Worm (Caenorhabditis elegans) whole organism, midembryonic: ENCODE results near the gene C10A4.10.
"Not testable (repeated sequence)": the region's sequence is repeated elsewhere in the genome, so short reads cannot be mapped to it uniquely, and the experiment has no call there.

Experiments
- T22C8.4 ChIP-seq: fragments of 200-800 bp; sonication (Bioruptor generic); IDR thresholded peaks from 2 replicates; pipeline ENCODE4 v1.3.6; 2022; ENCODE audit warnings: missing genetic modification characterization, missing compliant biosample characterization
- cog-1 ChIP-seq: sonication (generic microtip); optimal IDR thresholded peaks from 2 replicates; lab custom pipeline; 2016; ENCODE audit warnings: missing genetic modification characterization, missing compliant biosample characterization
- flt-1 ChIP-seq: fragments of 200-800 bp; sonication (Bioruptor generic); IDR thresholded peaks from 2 replicates; pipeline ENCODE4 v1.3.6; 2022; ENCODE audit warnings: missing genetic modification characterization, missing compliant biosample characterization
- klf-2 ChIP-seq: fragments of 200-800 bp; sonication (Bioruptor generic); conservative IDR thresholded peaks from 2 replicates; pipeline ENCODE4 v1.3.6; 2022; ENCODE audit warnings: missing genetic modification reagents, missing genetic modification characterization, missing compliant biosample characterization
- med-1 ChIP-seq: sonication (generic microtip); optimal IDR thresholded peaks from 2 replicates; lab custom pipeline; 2017; ENCODE audit warnings: missing genetic modification characterization, mild to moderate bottlenecking, missing compliant biosample characterization, antibody characterized with exemption, missing genetic modification reagents; ENCODE audit not compliant: insufficient read depth
- ref-1 ChIP-seq: fragments of 200-800 bp; sonication (Bioruptor generic); conservative IDR thresholded peaks from 2 replicates; pipeline ENCODE4 v1.3.6; 2022; ENCODE audit warnings: missing genetic modification reagents, missing genetic modification characterization, missing compliant biosample characterization
- tab-1 ChIP-seq: fragments of 200-800 bp; sonication (Bioruptor generic); IDR thresholded peaks from 2 replicates; pipeline ENCODE4 v1.3.6; 2022; ENCODE audit warnings: missing genetic modification characterization, missing compliant biosample characterization
- ztf-23 ChIP-seq: fragments of 200-800 bp; sonication (Bioruptor generic); IDR thresholded peaks from 2 replicates; pipeline ENCODE4 v1.3.6; 2022; ENCODE audit warnings: missing genetic modification reagents, missing genetic modification characterization, missing compliant biosample characterization
- ztf-29 ChIP-seq: fragments of 200-800 bp; sonication (Bioruptor generic); IDR thresholded peaks from 2 replicates; pipeline ENCODE4 v1.3.6; 2022; ENCODE audit warnings: missing genetic modification reagents, missing genetic modification characterization, missing compliant biosample characterization

C10A4.10 gene

ce11 chrX:7398584-7398983 is at the start of gene C10A4.10:
TSS of gene C10A4.10 (plus strand) at chrX:7398884.
- TF ChIP-seq ztf-23 (GFP tag; lab: Robert Waterston, UW) = no peak
- TF ChIP-seq cog-1 (tag; lab: Kevin White, UChicago) = no peak
- TF ChIP-seq ztf-29 (GFP tag; lab: Robert Waterston, UW) = no peak
- TF ChIP-seq ref-1 = no peak
- TF ChIP-seq klf-2 (GFP tag; lab: Robert Waterston, UW) = no peak
- TF ChIP-seq tab-1 (GFP tag; lab: Robert Waterston, UW) = no peak
- no peak for TF ChIP-seq T22C8.4
- no peak for TF ChIP-seq flt-1
- no peak for TF ChIP-seq med-1 (GFP tag; lab: Kevin White, UChicago)

- TF ChIP-seq cog-1 (tag; lab: Kevin White, UChicago); ref-1; flt-1: not testable (repeated sequence)
These were observed 33.4 kb upstream of the C10A4.10 start, which contains the start of gene C56G3.2 for ce11 chrX:7365267-7365666. TSS of gene C56G3.2 (plus strand) at chrX:7365567.

ce11 chrX:7369770-7370169 is 28.9 kb upstream of the C10A4.10 start:
- TF ChIP-seq ref-1 (no peak), tab-1 (GFP tag; lab: Robert Waterston, UW) (no peak), klf-2 (GFP tag; lab: Robert Waterston, UW) (no peak), flt-1 (no peak), med-1 (GFP tag; lab: Kevin White, UChicago) (no peak), ztf-23 (GFP tag; lab: Robert Waterston, UW) (no peak), T22C8.4 (no peak), ztf-29 (GFP tag; lab: Robert Waterston, UW) (no peak), cog-1 (tag; lab: Kevin White, UChicago) (no peak)

ce11 chrX:7371945-7372344 is 26.7 kb upstream of the C10A4.10 start:
- no peak for TF ChIP-seq cog-1 (tag; lab: Kevin White, UChicago)
- no peak for TF ChIP-seq ztf-29 (GFP tag; lab: Robert Waterston, UW)
- TF ChIP-seq med-1 (GFP tag; lab: Kevin White, UChicago) = no peak
- TF ChIP-seq ref-1 = no peak
- no peak for TF ChIP-seq klf-2 (GFP tag; lab: Robert Waterston, UW)
- no peak for TF ChIP-seq tab-1 (GFP tag; lab: Robert Waterston, UW)
- TF ChIP-seq T22C8.4 = no peak
- TF ChIP-seq flt-1 = no peak
- TF ChIP-seq ztf-23 (GFP tag; lab: Robert Waterston, UW) = no peak

- TF ChIP-seq ref-1 (no peak), flt-1 (no peak)
These were observed 21.7 kb upstream of the C10A4.10 start, which contains the start of gene npr-8 for ce11 chrX:7376941-7377340. TSS of gene npr-8 (plus strand) at chrX:7377302.

DNA sequence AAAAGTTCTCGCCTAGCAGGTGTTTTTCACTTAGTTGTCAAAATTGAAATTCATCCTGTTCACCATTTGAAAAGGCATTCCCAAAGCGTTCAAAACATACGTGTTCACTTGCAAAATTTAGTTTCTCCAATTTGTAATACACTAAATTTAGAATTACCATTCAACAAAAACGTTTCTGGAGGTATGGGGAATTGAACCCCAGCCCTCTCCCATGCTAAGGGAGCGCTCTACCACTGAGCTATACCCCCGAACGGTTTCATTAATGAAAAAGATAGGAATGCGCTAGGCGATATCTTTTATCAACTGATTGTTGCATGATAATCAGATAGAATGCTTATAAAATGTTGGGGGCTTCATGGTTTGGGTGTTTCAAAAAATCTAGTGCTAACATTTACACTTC is 20.1 kb upstream of the C10A4.10 start:
- TF ChIP-seq ref-1 (no peak), ztf-23 (GFP tag; lab: Robert Waterston, UW) (no peak), cog-1 (tag; lab: Kevin White, UChicago) (no peak), med-1 (GFP tag; lab: Kevin White, UChicago) (no peak), tab-1 (GFP tag; lab: Robert Waterston, UW) (no peak), flt-1 (no peak), klf-2 (GFP tag; lab: Robert Waterston, UW) (no peak), T22C8.4 (no peak)

DNA sequence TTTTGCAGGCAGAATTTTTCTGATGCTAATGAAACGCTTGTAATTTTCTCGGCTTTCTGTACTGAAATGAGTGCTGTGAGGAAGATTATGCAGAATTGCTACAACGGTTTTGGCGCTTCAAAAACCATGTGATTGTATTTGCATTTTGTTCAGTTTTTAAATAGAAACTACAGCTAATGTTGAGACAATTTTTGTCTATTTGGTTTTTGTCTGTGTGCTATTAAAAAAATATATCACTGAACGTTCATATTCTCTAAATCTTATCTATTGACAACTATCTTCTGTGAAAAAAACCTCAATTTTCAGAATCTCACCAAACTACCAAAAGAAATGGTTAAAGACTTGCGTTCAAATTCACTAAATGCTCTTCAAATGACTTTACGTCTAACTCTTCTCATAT is 8.4 kb upstream of the C10A4.10 start, which contains the start of gene C10A4.6:
C10A4.6 (plus strand) TSS at position 301 of the 400 bp plus-strand sequence.
- no peak for TF ChIP-seq ref-1
- TF ChIP-seq med-1 (GFP tag; lab: Kevin White, UChicago) = no peak

DNA sequence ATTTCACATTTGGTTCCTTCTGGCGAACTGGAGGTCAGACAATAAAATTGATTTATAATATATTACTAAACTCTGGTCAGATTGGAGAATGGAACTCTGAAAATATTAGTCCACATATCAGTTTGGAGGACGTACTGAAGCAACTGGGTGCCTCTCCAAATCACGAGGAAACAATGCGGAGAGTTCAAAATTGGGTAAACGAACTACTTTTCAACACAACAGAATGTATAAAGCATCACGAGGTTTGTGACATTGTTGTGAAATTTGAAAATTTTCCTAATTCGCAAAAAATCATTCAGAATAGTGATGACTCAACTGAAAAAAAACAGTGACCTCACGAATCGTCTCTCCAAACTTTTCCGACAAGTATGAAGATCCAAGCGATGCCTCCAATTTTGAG is 5.5 kb upstream of the C10A4.10 start, which contains the start of gene gad-2:
gad-2 (plus strand) TSS at position 301 of the 400 bp plus-strand sequence.
- no peak for TF ChIP-seq ref-1
- no peak for TF ChIP-seq ztf-23 (GFP tag; lab: Robert Waterston, UW)
- no peak for TF ChIP-seq tab-1 (GFP tag; lab: Robert Waterston, UW)
- TF ChIP-seq cog-1 (tag; lab: Kevin White, UChicago) = no peak
- no peak for TF ChIP-seq ztf-29 (GFP tag; lab: Robert Waterston, UW)
- no peak for TF ChIP-seq klf-2 (GFP tag; lab: Robert Waterston, UW)

DNA sequence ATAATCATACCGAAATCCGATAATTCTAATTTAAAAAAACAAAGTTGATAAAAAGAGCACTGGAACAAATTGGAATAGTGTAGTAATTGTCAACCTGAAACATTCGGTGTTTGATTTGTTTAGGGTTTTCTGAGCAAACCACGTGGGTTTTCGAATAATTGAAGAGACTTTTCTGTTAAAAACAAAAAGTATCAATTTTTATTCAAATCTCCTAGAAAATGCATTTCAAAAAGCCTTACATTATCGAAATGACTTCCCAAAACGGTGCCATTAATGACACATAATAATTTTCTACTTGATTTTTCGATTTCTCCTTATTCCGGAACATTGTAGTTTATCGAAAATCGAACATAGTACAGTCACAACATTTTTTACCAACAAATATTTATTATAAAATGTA is 749 bp upstream of the C10A4.10 start, which contains the start of gene C10A4.13:
C10A4.13 (minus strand) TSS at position 101 of the 400 bp plus-strand sequence.
- TF ChIP-seq tab-1 (GFP tag; lab: Robert Waterston, UW) (no peak), T22C8.4 (no peak), ztf-23 (GFP tag; lab: Robert Waterston, UW) (no peak), ztf-29 (GFP tag; lab: Robert Waterston, UW) (no peak), cog-1 (tag; lab: Kevin White, UChicago) (no peak), ref-1 (no peak), med-1 (GFP tag; lab: Kevin White, UChicago) (no peak), flt-1 (no peak), klf-2 (GFP tag; lab: Robert Waterston, UW) (no peak)

DNA sequence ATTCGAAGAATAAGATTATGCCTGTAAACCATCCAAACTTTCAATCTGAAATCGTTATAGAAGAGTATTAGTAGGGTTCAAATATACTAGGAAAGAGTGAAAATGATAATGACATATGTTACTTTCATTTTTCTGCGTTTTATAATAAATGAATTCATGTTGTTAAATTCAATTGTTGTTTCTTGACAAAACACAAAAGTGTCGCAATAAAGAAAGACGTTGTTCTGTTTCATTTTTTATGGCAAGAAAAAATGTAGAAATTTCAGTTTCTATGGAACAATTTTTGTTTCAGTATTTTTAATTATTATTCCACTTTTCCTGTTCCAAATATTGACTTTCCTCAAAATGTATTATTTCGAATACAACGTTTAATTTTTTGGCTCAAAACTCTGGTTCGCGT is 2.1 kb downstream of the C10A4.10 start, which contains the start of gene C10A4.4:
C10A4.4 (plus strand) TSS at position 301 of the 400 bp plus-strand sequence.
- TF ChIP-seq tab-1 (GFP tag; lab: Robert Waterston, UW) = no peak
- TF ChIP-seq ztf-29 (GFP tag; lab: Robert Waterston, UW) = no peak
- no peak for TF ChIP-seq cog-1 (tag; lab: Kevin White, UChicago)

ce11 chrX:7404551-7404950 is 5.9 kb downstream of the C10A4.10 start:
- TF ChIP-seq T22C8.4 = no peak
- TF ChIP-seq cog-1 (tag; lab: Kevin White, UChicago) = no peak
- no peak for TF ChIP-seq ref-1
- no peak for TF ChIP-seq klf-2 (GFP tag; lab: Robert Waterston, UW)
- no peak for TF ChIP-seq tab-1 (GFP tag; lab: Robert Waterston, UW)
